Worm (Caenorhabditis elegans): ENCODE measurements around the gene srh-72.
"Not testable (repeated sequence)": the region's sequence is repeated elsewhere in the genome, so short reads cannot be mapped to it uniquely, and the experiment has no call there.

- not testable (repeated sequence) for TF ChIP-seq cog-1 (tag; optimal IDR thresholded peaks at IDR 0.05); klf-2 (GFP tag; conservative IDR thresholded peaks at IDR 0.05); T22C8.4 (GFP tag; IDR thresholded peaks at IDR 0.05); tab-1 (GFP tag; IDR thresholded peaks at IDR 0.05); med-1 (GFP tag; optimal IDR thresholded peaks at IDR 0.05; ENCODE audit: insufficient read depth); ztf-23 (GFP tag; IDR thresholded peaks at IDR 0.05); flt-1 (GFP tag; IDR thresholded peaks at IDR 0.05)
Measured at ce11 chrII:1633490-1633889, 6.9 kb downstream of the srh-72 start, which contains the start of gene C08E3.1.

Measured in whole organism, midembryonic.